Fruit fly (Drosophila melanogaster) whole organism, wandering third instar larva: Measurements from ENCODE around the gene CG14883.
A peak's percentile ranks its signal among the peaks of the same experiment; 100 is the strongest.

ENCODE experiments used
- Abd-B ChIP-seq: fragments of >200 bp; optimal IDR thresholded peaks from 2 replicates; lab custom pipeline; 2017; ENCODE audit warnings: missing biosample characterization, missing genetic modification characterization
- CG32264 ChIP-seq: fragments of 200-800 bp; sonication (Bioruptor generic); optimal IDR thresholded peaks from 2 replicates; lab custom pipeline; 2016; ENCODE audit warnings: missing biosample characterization, missing genetic modification characterization
- CG9705 ChIP-seq: fragments of 200-800 bp; sonication (Bioruptor generic); optimal IDR thresholded peaks from 2 replicates; lab custom pipeline; 2018; ENCODE audit warnings: missing biosample characterization, mild to moderate bottlenecking, missing genetic modification characterization
- CrebA ChIP-seq: fragments of 200-800 bp; sonication (Bioruptor generic); optimal IDR thresholded peaks from 2 replicates; lab custom pipeline; 2016; ENCODE audit warnings: missing biosample characterization, mild to moderate bottlenecking, missing genetic modification characterization, borderline replicate concordance
- Dfd ChIP-seq: fragments of >200 bp; optimal IDR thresholded peaks from 2 replicates; lab custom pipeline; 2017; ENCODE audit warnings: missing biosample characterization, missing genetic modification characterization
- Dif ChIP-seq: fragments of 200-275, 200-300 bp; sonication (Bioruptor generic); optimal IDR thresholded peaks from 2 replicates; lab custom pipeline; 2018; ENCODE audit warnings: missing biosample characterization, missing genetic modification characterization; ENCODE audit not compliant: partially characterized antibody
- GATAd ChIP-seq: sonication (Bioruptor generic); optimal IDR thresholded peaks from 2 replicates; lab custom pipeline; 2016; ENCODE audit warnings: missing biosample characterization, missing genetic modification characterization
- HLH106 ChIP-seq: fragments of 200-800 bp; optimal IDR thresholded peaks from 3 replicates; lab custom pipeline; 2019; ENCODE audit warnings: missing biosample characterization, mild to moderate bottlenecking, missing genetic modification characterization, moderate library complexity
- Hnf4 ChIP-seq: fragments of 200-800 bp; sonication (Bioruptor generic); optimal IDR thresholded peaks from 2 replicates; lab custom pipeline; 2016; ENCODE audit warnings: missing biosample characterization, mild to moderate bottlenecking, missing genetic modification characterization
- Hr78 ChIP-seq: fragments of >200 bp; optimal IDR thresholded peaks from 2 replicates; lab custom pipeline; 2017; ENCODE audit warnings: missing biosample characterization, missing genetic modification characterization
- Hr83 ChIP-seq: fragments of 200-300 bp; sonication (Bioruptor generic); optimal IDR thresholded peaks from 2 replicates; lab custom pipeline; 2016; ENCODE audit warnings: missing biosample characterization, mild to moderate bottlenecking, missing genetic modification characterization, moderate library complexity; ENCODE audit not compliant: poor library complexity, severe bottlenecking
- Jra ChIP-seq: sonication (Bioruptor generic); optimal IDR thresholded peaks from 2 replicates; lab custom pipeline; 2016; ENCODE audit warnings: missing biosample characterization, missing genetic modification characterization
- Mio ChIP-seq: sonication (Bioruptor generic); optimal IDR thresholded peaks from 2 replicates; lab custom pipeline; 2016; ENCODE audit warnings: missing biosample characterization, missing genetic modification characterization
- Myc ChIP-seq: fragments of >200 bp; optimal IDR thresholded peaks from 2 replicates; lab custom pipeline; 2017
- N ChIP-seq: fragments of >200 bp; optimal IDR thresholded peaks from 2 replicates; lab custom pipeline; 2018; ENCODE audit warnings: missing biosample characterization, missing external identifiers, missing genetic modification characterization
- OdsH ChIP-seq: fragments of 200-800 bp; sonication (Bioruptor generic); optimal IDR thresholded peaks from 2 replicates; lab custom pipeline; 2016; ENCODE audit warnings: missing biosample characterization, mild to moderate bottlenecking, missing genetic modification characterization
- Rel ChIP-seq, 2 experiments: fragments of 200-800 bp; sonication (Bioruptor generic) in 1 of 2; optimal IDR thresholded peaks; 2 replicates in 1 of 2; 3 replicates in 1 of 2; lab custom pipeline; 2016 to 2019; ENCODE audit warnings: mild to moderate bottlenecking in 2 of 2, missing biosample characterization in 2 of 2, missing genetic modification characterization in 2 of 2, moderate library complexity in 1 of 2
- Sp1 ChIP-seq: fragments of 200-800 bp; sonication (Bioruptor generic); optimal IDR thresholded peaks from 3 replicates; lab custom pipeline; 2019; ENCODE audit warnings: missing biosample characterization, mild to moderate bottlenecking, missing genetic modification characterization, moderate library complexity
- Vsx2 ChIP-seq: fragments of 200-300, 225-300 bp; sonication (Bioruptor generic); optimal IDR thresholded peaks from 2 replicates; lab custom pipeline; 2018; ENCODE audit warnings: missing biosample characterization, missing genetic modification characterization; ENCODE audit not compliant: partially characterized antibody
- br ChIP-seq: fragments of 200-800 bp; sonication (Bioruptor generic); optimal IDR thresholded peaks from 2 replicates; lab custom pipeline; 2016; ENCODE audit warnings: missing biosample characterization, missing genetic modification characterization
- brk ChIP-seq: fragments of 200-800 bp; sonication (Bioruptor generic); optimal IDR thresholded peaks from 2 replicates; lab custom pipeline; 2016; ENCODE audit warnings: missing biosample characterization, mild to moderate bottlenecking, missing genetic modification characterization
- dl ChIP-seq, 2 experiments: fragments of 175-275, 200-275 bp in 1 of 2; fragments of 200-275 bp in 1 of 2; sonication (Bioruptor generic); optimal IDR thresholded peaks; lab custom pipeline; 2018; ENCODE audit warnings: mild to moderate bottlenecking in 2 of 2, missing biosample characterization in 2 of 2, missing genetic modification characterization in 2 of 2, moderate library complexity in 2 of 2; ENCODE audit not compliant: partially characterized antibody in 2 of 2, insufficient read depth in 1 of 2
- dmrt93B ChIP-seq: fragments of 200-800 bp; sonication (Bioruptor generic); optimal IDR thresholded peaks from 2 replicates; lab custom pipeline; 2018; ENCODE audit warnings: missing biosample characterization, mild to moderate bottlenecking, missing genetic modification characterization
- dsf ChIP-seq: sonication (Bioruptor generic); optimal IDR thresholded peaks from 2 replicates; lab custom pipeline; 2016; ENCODE audit warnings: missing biosample characterization, missing genetic modification characterization, borderline replicate concordance
- ey ChIP-seq: fragments of 200-800 bp; sonication (Bioruptor generic); optimal IDR thresholded peaks from 2 replicates; lab custom pipeline; 2016; ENCODE audit warnings: missing biosample characterization, missing genetic modification characterization
- foxo ChIP-seq, 2 experiments: fragments of 200-800 bp; sonication (Bioruptor generic); optimal IDR thresholded peaks; 2 replicates in 1 of 2; 3 replicates in 1 of 2; lab custom pipeline; 2016 to 2017; ENCODE audit warnings: missing biosample characterization in 2 of 2, missing genetic modification characterization in 2 of 2
- fru ChIP-seq: fragments of 200-800 bp; sonication (Bioruptor generic); optimal IDR thresholded peaks from 3 replicates; lab custom pipeline; 2016; ENCODE audit warnings: missing biosample characterization, mild to moderate bottlenecking, missing genetic modification characterization
- h ChIP-seq: fragments of 200-800 bp; sonication (Bioruptor generic); optimal IDR thresholded peaks from 3 replicates; lab custom pipeline; 2016; ENCODE audit warnings: missing biosample characterization, mild to moderate bottlenecking, missing genetic modification characterization
- jim ChIP-seq: fragments of 175-275, 200-325 bp; sonication (Bioruptor generic); optimal IDR thresholded peaks from 2 replicates; lab custom pipeline; 2016; ENCODE audit warnings: missing biosample characterization, mild to moderate bottlenecking, missing genetic modification characterization
- lola ChIP-seq: fragments of >200 bp; optimal IDR thresholded peaks from 2 replicates; lab custom pipeline; 2017; ENCODE audit warnings: missing biosample characterization, missing genetic modification characterization
- pan ChIP-seq: fragments of >200 bp; optimal IDR thresholded peaks from 2 replicates; lab custom pipeline; 2017
- psq ChIP-seq: fragments of 200-800 bp; sonication (Bioruptor generic); optimal IDR thresholded peaks from 3 replicates; lab custom pipeline; 2017; ENCODE audit warnings: missing biosample characterization, mild to moderate bottlenecking, missing genetic modification characterization, moderate library complexity
- rgr ChIP-seq: fragments of 200-800 bp; sonication (Bioruptor generic); optimal IDR thresholded peaks from 3 replicates; lab custom pipeline; 2016; ENCODE audit warnings: missing biosample characterization, mild to moderate bottlenecking, missing genetic modification characterization
- sage ChIP-seq: fragments of 200-800 bp; sonication (Bioruptor generic); optimal IDR thresholded peaks from 2 replicates; lab custom pipeline; 2016; ENCODE audit warnings: missing biosample characterization, mild to moderate bottlenecking, missing genetic modification characterization
- sv ChIP-seq: fragments of 200-800 bp; sonication (Bioruptor generic); optimal IDR thresholded peaks from 3 replicates; lab custom pipeline; 2016; ENCODE audit warnings: missing biosample characterization, missing genetic modification characterization
- tai ChIP-seq: sonication (Bioruptor generic); optimal IDR thresholded peaks from 2 replicates; lab custom pipeline; 2016; ENCODE audit warnings: missing biosample characterization, missing genetic modification characterization
- usp ChIP-seq: fragments of >200 bp; optimal IDR thresholded peaks from 2 replicates; lab custom pipeline; 2017; ENCODE audit warnings: missing biosample characterization, missing genetic modification characterization
- woc ChIP-seq: sonication (Bioruptor generic); optimal IDR thresholded peaks from 2 replicates; lab custom pipeline; 2016; ENCODE audit warnings: missing biosample characterization, mild to moderate bottlenecking, missing genetic modification characterization

Gene CG14883

DNA sequence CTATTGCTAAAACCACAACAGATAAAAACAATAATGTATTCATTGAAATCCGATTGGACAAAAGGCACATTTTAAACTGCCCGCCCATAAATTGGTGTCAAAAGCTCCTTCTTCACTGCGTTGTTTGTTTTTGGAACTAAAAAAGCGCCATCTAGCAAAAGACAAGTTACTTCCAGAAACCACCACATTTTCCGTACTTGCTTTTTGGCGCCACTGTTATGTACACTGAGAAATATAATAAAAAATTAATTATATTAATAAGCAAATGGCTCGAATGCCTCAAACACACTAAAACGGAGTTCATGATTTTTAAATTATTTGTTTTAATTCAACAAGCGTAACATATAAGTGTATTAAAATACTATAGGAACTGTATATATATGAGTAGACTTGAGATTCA is 41.5 kb downstream of the CG14883 start:
- TF ChIP-seq woc (GFP tag; lab: Kevin White, UChicago) (no peak), Mio (GFP tag; lab: Kevin White, UChicago) (no peak), usp (GFP tag; lab: Kevin White, UChicago) (no peak), Myc (lab: Kevin White, UChicago) (peak; percentile 89), h (GFP tag; lab: Kevin White, UChicago) (peak; percentile 67), Hr83 (GFP tag; lab: Kevin White, UChicago) (peak; percentile 80), brk (no peak), ey (GFP tag; lab: Kevin White, UChicago) (peak; percentile 26), jim (GFP tag; lab: Kevin White, UChicago) (no peak), Sp1 (no peak), lola (no peak), CG9705 (GFP tag; lab: Kevin White, UChicago) (peak; percentile 26), CG32264 (GFP tag; lab: Kevin White, UChicago) (no peak), Dif (GFP tag; lab: Kevin White, UChicago) (no peak), dsf (GFP tag; lab: Kevin White, UChicago) (no peak), N (no peak), HLH106 (tag; lab: Kevin White, UChicago) (peak; percentile 69), rgr (GFP tag; lab: Kevin White, UChicago) (peak; percentile 74), CrebA (GFP tag; lab: Kevin White, UChicago) (no peak), Hr78 (GFP tag; lab: Kevin White, UChicago) (no peak), Jra (no peak), br (GFP tag; lab: Kevin White, UChicago) (peak; percentile 57), Abd-B (GFP tag; lab: Kevin White, UChicago) (no peak), sage (GFP tag; lab: Kevin White, UChicago) (peak; percentile 23), tai (GFP tag; lab: Kevin White, UChicago) (no peak), Hnf4 (GFP tag; lab: Kevin White, UChicago) (no peak), pan (lab: Kevin White, UChicago) (no peak), psq (GFP tag; lab: Kevin White, UChicago) (peak; percentile 63), dmrt93B (GFP tag; lab: Kevin White, UChicago) (peak; percentile 44), Rel (GFP tag; optimal IDR thresholded peaks at IDR 0.05; lab: Kevin White, UChicago) (no peak), Rel (tag; optimal IDR thresholded peaks at IDR 0.05; lab: Kevin White, UChicago) (no peak), Vsx2 (no peak), sv (GFP tag; lab: Kevin White, UChicago) (peak; percentile 66), Dfd (GFP tag; lab: Kevin White, UChicago) (no peak), foxo (GFP tag; optimal IDR thresholded peaks at IDR 0.05; lab: Kevin White, UChicago) (peak in 1 of 2 experiments; percentile 80), GATAd (GFP tag; lab: Kevin White, UChicago) (no peak), dl (GFP tag; optimal IDR thresholded peaks at IDR 0.05; lab: Kevin White, UChicago; ENCODE audit: insufficient read depth in 1 of 2, partially characterized antibody in 2 of 2) (no peak), fru (GFP tag; lab: Kevin White, UChicago) (peak; percentile 66), OdsH (GFP tag; lab: Kevin White, UChicago) (peak; percentile 69)

DNA sequence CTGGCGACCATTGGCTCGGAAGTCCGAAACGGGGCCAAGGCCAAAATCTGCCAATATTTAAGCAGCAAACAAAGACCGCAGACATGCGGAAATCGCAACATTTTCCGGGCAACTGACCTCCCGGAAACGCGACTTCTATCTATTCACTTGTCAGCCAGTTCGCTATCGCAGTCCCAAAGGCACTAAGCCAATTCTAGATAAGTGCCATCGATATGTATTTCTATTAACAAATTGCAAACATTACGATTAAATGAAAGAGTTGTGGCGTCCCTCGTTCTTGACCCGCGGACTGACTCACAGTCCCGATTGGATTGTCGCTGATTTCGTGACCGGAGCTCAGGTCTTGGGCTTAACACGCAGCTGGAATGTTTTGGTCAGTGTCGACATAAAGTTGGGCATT is 43.0 kb downstream of the CG14883 start, which contains the start of gene Gr89a:
TSS of gene Gr89a (minus strand) at position 101 of the 400 bp plus-strand sequence.
- no peak for TF ChIP-seq lola
- TF ChIP-seq rgr (GFP tag; lab: Kevin White, UChicago), result no peak
- TF ChIP-seq Abd-B (GFP tag; lab: Kevin White, UChicago), result no peak
- no peak for TF ChIP-seq h (GFP tag; lab: Kevin White, UChicago)
- no peak for TF ChIP-seq br (GFP tag; lab: Kevin White, UChicago)
- TF ChIP-seq HLH106 (tag; lab: Kevin White, UChicago), result no peak
- TF ChIP-seq tai (GFP tag; lab: Kevin White, UChicago), result no peak
- no peak for TF ChIP-seq dsf (GFP tag; lab: Kevin White, UChicago)
- no peak for TF ChIP-seq CG9705 (GFP tag; lab: Kevin White, UChicago)
- no peak for TF ChIP-seq sv (GFP tag; lab: Kevin White, UChicago)
